ENCODE assay signal across 1 worm cellular context in genomic region chrII:14019625-14020024, ce11.
TF ChIP-seq lines count a peak whose summit lies in the region.
"Not testable (repeated sequence)": the region's sequence is repeated elsewhere in the genome, so short reads cannot be mapped to it uniquely, and the experiment has no call there.

No protein-coding gene starts in this region.

TF ChIP-seq in whole organism, L4 larva, 104 proteins besides CTCF, POLR2A, EP300 and RAD21 (continued from another document):
- TF ChIP-seq php-3 (GFP tag; IDR thresholded peaks at IDR 0.05; lab: Robert Waterston, UW) (peak; percentile 63; the same call in 1 of the 2 replicates), daf-8 (GFP tag; IDR thresholded peaks at IDR 0.05; lab: Robert Waterston, UW) (0 out of 2 replicates have a peak, but pooled peaks have one; percentile 43), lin-29 (GFP tag; IDR thresholded peaks at IDR 0.05; lab: Robert Waterston, UW) (peak; percentile 38; the same call in 1 of the 2 replicates), ctbp-1 (GFP tag; IDR thresholded peaks at IDR 0.05; lab: Robert Waterston, UW) (peak; percentile 45; the same call in 1 of the 2 replicates), Y75B8A.6 (GFP tag; IDR thresholded peaks at IDR 0.05; lab: Robert Waterston, UW) (0 out of 2 replicates have a peak, but pooled peaks have one; percentile 18), T26A8.4 (GFP tag; IDR thresholded peaks at IDR 0.05; lab: Robert Waterston, UW) (peak; percentile 56; the same call in 1 of the 2 replicates), madf-5 (GFP tag; IDR thresholded peaks at IDR 0.05; lab: Robert Waterston, UW) (0 out of 4 replicates have a peak, but pooled peaks of 1 of the 2 experiments have one; percentile 16), spr-3 (GFP tag; optimal IDR thresholded peaks at IDR 0.05; lab: Kevin White, UChicago) (peak; percentile 2), egl-43 (GFP tag; IDR thresholded peaks at IDR 0.05; lab: Robert Waterston, UW) (peak; percentile 82), pha-4 (GFP tag; IDR thresholded peaks at IDR 0.05; lab: Robert Waterston, UW) (peak; percentile 85; the same call in 1 of the 2 replicates), Y105C5A.15 (GFP tag; IDR thresholded peaks at IDR 0.05; lab: Robert Waterston, UW) (peak; percentile 44; the same call in 1 of the 2 replicates), zip-11 (GFP tag; IDR thresholded peaks at IDR 0.05; lab: Robert Waterston, UW) (0 out of 2 replicates have a peak, but pooled peaks have one; percentile 20), nhr-41 (GFP tag; IDR thresholded peaks at IDR 0.05; lab: Robert Waterston, UW) (peak; percentile 33; the same call in 1 of the 2 replicates)
- not testable (repeated sequence) for TF ChIP-seq pha-4 (tag; optimal IDR thresholded peaks at IDR 0.05; lab: Kevin White, UChicago)
TF ChIP-seq in whole organism, L4 larva: peak in this region for 25; not testable (repeated sequence) for 79.
